Fruit fly (Drosophila melanogaster) whole organism, embryonic: ENCODE measurements around the gene CG33947.

ENCODE experiments used
- Atf-2 ChIP-seq: fragments of 200-800 bp; sonication (Bioruptor generic); optimal IDR thresholded peaks from 2 replicates; lab custom pipeline; 2016; ENCODE audit warnings: missing biosample characterization, missing genetic modification characterization
- Bgb ChIP-seq: fragments of 200-800 bp; sonication (Bioruptor generic); IDR thresholded peaks from 2 replicates; pipeline ENCODE4 v1.3.6; 2022; ENCODE audit warnings: missing biosample characterization, missing genetic modification characterization; ENCODE audit not compliant: partially characterized antibody
- Bteb2 ChIP-seq: fragments of 200-800 bp; sonication (Bioruptor generic); optimal IDR thresholded peaks from 2 replicates; lab custom pipeline; 2016; ENCODE audit warnings: missing biosample characterization, missing genetic modification characterization
- CG10209 ChIP-seq: fragments of 200-800 bp; sonication (Bioruptor generic); optimal IDR thresholded peaks from 3 replicates; lab custom pipeline; 2017; ENCODE audit warnings: missing biosample characterization, mild to moderate bottlenecking, missing genetic modification characterization, missing genetic modification reagents
- CG12769 ChIP-seq: fragments of 200-800 bp; sonication (Bioruptor generic); optimal IDR thresholded peaks from 2 replicates; lab custom pipeline; 2019; ENCODE audit warnings: missing biosample characterization, mild to moderate bottlenecking, missing genetic modification characterization, moderate library complexity
- CG13287 ChIP-seq: fragments of 200-800 bp; sonication (Bioruptor generic); IDR thresholded peaks from 2 replicates; pipeline ENCODE4 v1.3.6; 2022; ENCODE audit warnings: missing biosample characterization, missing genetic modification characterization; ENCODE audit not compliant: partially characterized antibody
- CG13775 ChIP-seq: fragments of 200-800 bp; sonication (Bioruptor generic); optimal IDR thresholded peaks from 3 replicates; lab custom pipeline; 2017; ENCODE audit warnings: missing biosample characterization, mild to moderate bottlenecking, missing genetic modification characterization
- CG14014 ChIP-seq: fragments of 200-800 bp; sonication (Bioruptor generic); IDR thresholded peaks from 2 replicates; pipeline ENCODE4 v1.3.6; 2022; ENCODE audit warnings: missing biosample characterization, missing genetic modification characterization
- CG15514 ChIP-seq: fragments of 200-800 bp; sonication (Bioruptor generic); optimal IDR thresholded peaks from 3 replicates; lab custom pipeline; 2017; ENCODE audit warnings: missing biosample characterization, missing genetic modification characterization, mild to moderate bottlenecking, moderate library complexity, missing genetic modification reagents
- CG1647 ChIP-seq: fragments of 200-800 bp; sonication (Bioruptor generic); optimal IDR thresholded peaks from 3 replicates; lab custom pipeline; 2016; ENCODE audit warnings: missing biosample characterization, missing genetic modification characterization
- CG17186 ChIP-seq: fragments of 200-800 bp; sonication (Bioruptor generic); optimal IDR thresholded peaks from 3 replicates; lab custom pipeline; 2017; ENCODE audit warnings: missing biosample characterization, missing genetic modification reagents, missing genetic modification characterization
- CG17328 ChIP-seq: fragments of 200-800 bp; sonication (Bioruptor generic); IDR thresholded peaks from 2 replicates; pipeline ENCODE4 v1.3.6; 2022; ENCODE audit warnings: missing biosample characterization, missing genetic modification characterization
- CG17361 ChIP-seq: fragments of 200-800 bp; sonication (Bioruptor generic); IDR thresholded peaks from 3 replicates; pipeline ENCODE4 v1.3.6; 2022; ENCODE audit warnings: missing biosample characterization, missing genetic modification characterization
- CG18476 ChIP-seq: fragments of 200-800 bp; sonication (Bioruptor generic); optimal IDR thresholded peaks from 2 replicates; lab custom pipeline; 2016; ENCODE audit warnings: missing biosample characterization, mild to moderate bottlenecking, missing genetic modification characterization
- CG32772 ChIP-seq: fragments of 200-800 bp; sonication (Bioruptor generic); IDR thresholded peaks from 2 replicates; pipeline ENCODE4 v1.3.6; 2022; ENCODE audit warnings: missing biosample characterization, missing genetic modification characterization
- CG3847 ChIP-seq: fragments of 200-800 bp; sonication (Bioruptor generic); IDR thresholded peaks from 2 replicates; pipeline ENCODE4 v1.3.6; 2022; ENCODE audit warnings: missing biosample characterization, missing genetic modification characterization
- CG3995 ChIP-seq: fragments of 200-800 bp; sonication (Bioruptor generic); optimal IDR thresholded peaks from 3 replicates; lab custom pipeline; 2016; ENCODE audit warnings: missing biosample characterization, missing genetic modification characterization
- CG4424 ChIP-seq: fragments of 200-800 bp; sonication (Bioruptor generic); optimal IDR thresholded peaks from 3 replicates; lab custom pipeline; 2016; ENCODE audit warnings: missing biosample characterization, missing genetic modification characterization
- CG7839 ChIP-seq: fragments of 200-800 bp; sonication (Bioruptor generic); optimal IDR thresholded peaks from 3 replicates; lab custom pipeline; 2018; ENCODE audit warnings: missing biosample characterization, mild to moderate bottlenecking, missing genetic modification characterization, moderate library complexity
- CG7987 ChIP-seq: fragments of 200-800 bp; sonication (Bioruptor generic); optimal IDR thresholded peaks from 2 replicates; lab custom pipeline; 2018; ENCODE audit warnings: missing biosample characterization, mild to moderate bottlenecking, missing genetic modification characterization, moderate library complexity
- CG8388 ChIP-seq: fragments of 200-800 bp; sonication (Bioruptor generic); optimal IDR thresholded peaks from 2 replicates; lab custom pipeline; 2019; ENCODE audit warnings: missing biosample characterization, mild to moderate bottlenecking, missing genetic modification characterization, moderate library complexity
- Deaf1 ChIP-seq: fragments of 200-800 bp; optimal IDR thresholded peaks from 3 replicates; lab custom pipeline; 2019; ENCODE audit warnings: missing biosample characterization, mild to moderate bottlenecking, missing genetic modification characterization, moderate library complexity
- Dip3 ChIP-seq: fragments of 200-800 bp; sonication (Bioruptor generic); optimal IDR thresholded peaks from 3 replicates; lab custom pipeline; 2016; ENCODE audit warnings: missing biosample characterization, missing genetic modification characterization
- Dref ChIP-seq: fragments of 200-800 bp; sonication (Bioruptor generic); IDR thresholded peaks from 2 replicates; pipeline ENCODE4 v1.3.6; 2022; ENCODE audit warnings: missing biosample characterization, missing genetic modification characterization
- Drgx ChIP-seq: fragments of 200-800 bp; sonication (Bioruptor generic); IDR thresholded peaks from 2 replicates; pipeline ENCODE4 v1.3.6; 2022; ENCODE audit warnings: missing biosample characterization, missing genetic modification characterization
- Hmr ChIP-seq: fragments of 200-800 bp; sonication (Bioruptor generic); optimal IDR thresholded peaks from 3 replicates; lab custom pipeline; 2017; ENCODE audit warnings: mild to moderate bottlenecking, missing biosample characterization, missing genetic modification reagents, missing genetic modification characterization
- Meics ChIP-seq: fragments of 200-800 bp; sonication (Bioruptor generic); optimal IDR thresholded peaks from 2 replicates; lab custom pipeline; 2017; ENCODE audit warnings: missing biosample characterization, mild to moderate bottlenecking, missing genetic modification characterization
- NK7.1 ChIP-seq: fragments of 200-800 bp; sonication (Bioruptor generic); optimal IDR thresholded peaks from 3 replicates; lab custom pipeline; 2016; ENCODE audit warnings: missing biosample characterization, missing genetic modification characterization
- Ravus ChIP-seq: fragments of 200-800 bp; sonication (Bioruptor generic); IDR thresholded peaks from 2 replicates; pipeline ENCODE4 v1.3.6; 2022; ENCODE audit warnings: missing biosample characterization, missing genetic modification characterization
- bbx ChIP-seq: fragments of 200-800 bp; sonication (Bioruptor generic); IDR thresholded peaks from 2 replicates; pipeline ENCODE4 v1.3.6; 2022; ENCODE audit warnings: missing biosample characterization, missing genetic modification characterization; ENCODE audit not compliant: partially characterized antibody
- bsh ChIP-seq, 2 experiments: fragments of 200-800 bp; sonication (Bioruptor generic); optimal IDR thresholded peaks; 2 replicates each; lab custom pipeline; 2017 to 2018; ENCODE audit warnings: mild to moderate bottlenecking in 2 of 2, missing biosample characterization in 2 of 2, missing genetic modification characterization in 2 of 2, moderate library complexity in 1 of 2
- caup ChIP-seq: fragments of 200-800 bp; sonication (Bioruptor generic); optimal IDR thresholded peaks from 3 replicates; lab custom pipeline; 2017; ENCODE audit warnings: missing biosample characterization, mild to moderate bottlenecking, missing genetic modification characterization, moderate library complexity; ENCODE audit not compliant: severe bottlenecking
- chn ChIP-seq: fragments of 200-800 bp; sonication (Bioruptor generic); optimal IDR thresholded peaks from 2 replicates; lab custom pipeline; 2016; ENCODE audit warnings: missing biosample characterization, missing genetic modification characterization
- crol ChIP-seq: fragments of 200-800 bp; sonication (Bioruptor generic); IDR thresholded peaks from 2 replicates; pipeline ENCODE4 v1.3.6; 2022; ENCODE audit warnings: missing biosample characterization, missing genetic modification characterization
- danr ChIP-seq: fragments of 200-800 bp; sonication (Bioruptor generic); IDR thresholded peaks from 2 replicates; pipeline ENCODE4 v1.3.6; 2022; ENCODE audit warnings: missing biosample characterization, missing genetic modification characterization
- dm ChIP-seq: fragments of 200-800 bp; sonication (Bioruptor generic); optimal IDR thresholded peaks from 3 replicates; lab custom pipeline; 2016; ENCODE audit warnings: missing biosample characterization, missing genetic modification characterization
- eve ChIP-seq, 2 experiments: fragments of >200 bp; optimal IDR thresholded peaks; 2 replicates each; lab custom pipeline; 2017; ENCODE audit warnings: missing biosample characterization in 2 of 2, missing genetic modification characterization in 2 of 2
- gro ChIP-seq: fragments of 200-800 bp; sonication (Bioruptor generic); optimal IDR thresholded peaks from 2 replicates; lab custom pipeline; 2016; ENCODE audit warnings: missing biosample characterization, missing genetic modification characterization
- ham ChIP-seq: fragments of 200-800 bp; sonication (Bioruptor generic); IDR thresholded peaks from 2 replicates; pipeline ENCODE4 v1.3.6; 2022; ENCODE audit warnings: missing biosample characterization, missing genetic modification characterization
- her ChIP-seq: fragments of 200-800 bp; sonication (Bioruptor generic); optimal IDR thresholded peaks from 2 replicates; lab custom pipeline; 2016; ENCODE audit warnings: missing biosample characterization, missing genetic modification characterization
- sens ChIP-seq: fragments of 200-800 bp; sonication (Bioruptor generic); peaks from one replicate; lab custom pipeline; 2016; ENCODE audit warnings: missing biosample characterization, missing genetic modification characterization
- seq ChIP-seq: fragments of 200-800 bp; sonication (Bioruptor generic); IDR thresholded peaks from 2 replicates; pipeline ENCODE4 v1.3.6; 2022; ENCODE audit warnings: missing biosample characterization, missing genetic modification characterization
- sisA ChIP-seq: fragments of 200-800 bp; sonication (Bioruptor generic); IDR thresholded peaks from 2 replicates; pipeline ENCODE4 v1.3.6; 2022; ENCODE audit warnings: missing biosample characterization, missing genetic modification characterization
- sr ChIP-seq: fragments of 200-800 bp; sonication (Bioruptor generic); IDR thresholded peaks from 3 replicates; pipeline ENCODE4 v1.3.6; 2022; ENCODE audit warnings: missing biosample characterization, missing genetic modification characterization
- ssp ChIP-seq: fragments of 200-800 bp; sonication (Bioruptor generic); IDR thresholded peaks from 2 replicates; pipeline ENCODE4 v1.3.6; 2022; ENCODE audit warnings: missing biosample characterization, missing genetic modification characterization

CG33947 gene

dm6 chr3L:11135846-11136245 is 39.5 kb downstream of the CG33947 start, which contains the start of gene IRSp53 (continued):
- 0 out of 2 replicates have a peak, but pooled peaks have one; percentile 17 for TF ChIP-seq Bgb
- TF ChIP-seq Deaf1 (tag; lab: Kevin White, UChicago), result no peak
- TF ChIP-seq seq, result no peak
- TF ChIP-seq chn (GFP tag; lab: Kevin White, UChicago), result no peak
- no peak for TF ChIP-seq sr
- TF ChIP-seq her, result no peak
- no peak for TF ChIP-seq CG14014
- peak; percentile 57 for TF ChIP-seq sens (GFP tag; lab: Kevin White, UChicago)
- TF ChIP-seq Bteb2 (GFP tag; lab: Kevin White, UChicago), result no peak
- TF ChIP-seq Drgx (GFP tag; lab: Robert Waterston, UW), result 0 out of 2 replicates have a peak, but pooled peaks have one; percentile 5
- peak; percentile 1 for TF ChIP-seq CG7987
- TF ChIP-seq CG3847 (GFP tag; lab: Robert Waterston, UW), result no peak
- no peak for TF ChIP-seq CG1647
- TF ChIP-seq CG13775 (GFP tag; lab: Kevin White, UChicago), result no peak
- TF ChIP-seq CG17361, result no peak
- TF ChIP-seq Ravus (GFP tag; lab: Robert Waterston, UW), result no peak
- no peak for TF ChIP-seq CG4424 (GFP tag; lab: Kevin White, UChicago)
- TF ChIP-seq CG12769, result no peak
- TF ChIP-seq CG17328 (GFP tag; lab: Robert Waterston, UW), result no peak
- peak; percentile 21 for TF ChIP-seq gro
- TF ChIP-seq CG13287 (GFP tag; lab: Robert Waterston, UW), result peak; percentile 31; the same call in 1 of the 2 replicates
- no peak for TF ChIP-seq CG7839 (tag; lab: Kevin White, UChicago)
- no peak for TF ChIP-seq Meics
- TF ChIP-seq CG17186, result no peak
- TF ChIP-seq CG18476, result no peak
- TF ChIP-seq Atf-2, result no peak
- no peak for TF ChIP-seq CG3995 (GFP tag; lab: Kevin White, UChicago)
- TF ChIP-seq dm, result no peak
- no peak for TF ChIP-seq CG10209
- TF ChIP-seq caup (GFP tag; lab: Kevin White, UChicago), result peak; percentile 11
- TF ChIP-seq danr (GFP tag; lab: Robert Waterston, UW), result no peak
- TF ChIP-seq CG8388, result no peak
- peak; percentile 61 for TF ChIP-seq CG15514 (GFP tag; lab: Kevin White, UChicago)
- TF ChIP-seq Dip3 (GFP tag; lab: Kevin White, UChicago), result no peak
- TF ChIP-seq NK7.1 (GFP tag; lab: Kevin White, UChicago), result no peak
- no peak for TF ChIP-seq ham (GFP tag; lab: Robert Waterston, UW)
- TF ChIP-seq ssp (GFP tag; lab: Robert Waterston, UW), result no peak
- TF ChIP-seq, all 482 proteins: peak for 14

dm6 chr3L:11136349-11136748 is 40.1 kb downstream of the CG33947 start:
- TF ChIP-seq Hmr (GFP tag; lab: Kevin White, UChicago) (no peak), eve (GFP tag; optimal IDR thresholded peaks at IDR 0.05; lab: Kevin White, UChicago) (peak in 1 of 2 experiments; percentile 62), CG32772 (no peak), bsh (GFP tag; optimal IDR thresholded peaks at IDR 0.05; lab: Kevin White, UChicago) (peak in 1 of 2 experiments; percentile 2)

DNA sequence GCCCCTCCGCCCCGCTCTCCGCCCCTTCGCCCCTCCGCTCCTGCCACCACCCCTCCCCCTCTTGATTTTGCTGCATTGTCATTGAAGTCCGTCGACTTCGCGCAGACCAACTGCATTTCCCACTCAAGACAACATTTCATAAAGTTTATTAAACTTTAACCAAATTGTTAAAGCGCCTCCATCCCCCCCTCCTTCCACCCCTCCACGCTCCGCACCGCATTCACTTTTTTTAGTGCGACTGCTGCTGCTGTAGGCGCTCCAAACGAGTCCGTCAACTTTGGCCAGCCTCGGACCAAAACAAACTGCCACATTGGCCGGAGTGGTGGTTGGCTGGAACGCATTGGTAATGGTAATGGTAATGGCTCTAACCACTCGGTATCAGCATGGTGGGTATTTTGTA is 42.6 kb downstream of the CG33947 start:
- no peak for TF ChIP-seq Dref (GFP tag; lab: Robert Waterston, UW)
- 0 out of 2 replicates have a peak, but pooled peaks have one; percentile 17 for TF ChIP-seq bbx (GFP tag; lab: Robert Waterston, UW)
- TF ChIP-seq Drgx (GFP tag; lab: Robert Waterston, UW), result 0 out of 2 replicates have a peak, but pooled peaks have one; percentile 17
- peak; percentile 78 for TF ChIP-seq crol (GFP tag; lab: Robert Waterston, UW)
- no peak for TF ChIP-seq sisA (GFP tag; lab: Robert Waterston, UW)
